Fruit fly (Drosophila melanogaster): ENCODE data around the gene CG32262.

- no peak for TF ChIP-seq CG15479 (GFP tag; optimal IDR thresholded peaks at IDR 0.05)
- no peak for TF ChIP-seq Atf3 (GFP tag; optimal IDR thresholded peaks at IDR 0.05)
- TF ChIP-seq CG18476 (GFP tag; optimal IDR thresholded peaks at IDR 0.05), result no peak
- TF ChIP-seq Trl (optimal IDR thresholded peaks at IDR 0.05), result peak; percentile 41 to 69
- TF ChIP-seq Trl (GFP tag; optimal IDR thresholded peaks at IDR 0.05), result no peak
- TF ChIP-seq Mad (GFP tag; optimal IDR thresholded peaks at IDR 0.05), result no peak
- no peak for TF ChIP-seq br (optimal IDR thresholded peaks at IDR 0.05)
- TF ChIP-seq grau (tag; optimal IDR thresholded peaks at IDR 0.05), result no peak
- no peak for TF ChIP-seq sna (GFP tag; IDR thresholded peaks at IDR 0.05; ENCODE audit: partially characterized antibody)
- TF ChIP-seq CG3995 (GFP tag; optimal IDR thresholded peaks at IDR 0.05), result no peak
- TF ChIP-seq CG1233 (GFP tag; optimal IDR thresholded peaks at IDR 0.05), result no peak
Observed at dm6 chr3L:3763335-3763734, 46.7 kb downstream of the CG32262 start.
